Fruit fly (Drosophila melanogaster): Measurements from ENCODE around the gene Arp6.
A peak's percentile ranks its signal among the peaks of the same experiment; 100 is the strongest.

Gene Arp6

DNA sequence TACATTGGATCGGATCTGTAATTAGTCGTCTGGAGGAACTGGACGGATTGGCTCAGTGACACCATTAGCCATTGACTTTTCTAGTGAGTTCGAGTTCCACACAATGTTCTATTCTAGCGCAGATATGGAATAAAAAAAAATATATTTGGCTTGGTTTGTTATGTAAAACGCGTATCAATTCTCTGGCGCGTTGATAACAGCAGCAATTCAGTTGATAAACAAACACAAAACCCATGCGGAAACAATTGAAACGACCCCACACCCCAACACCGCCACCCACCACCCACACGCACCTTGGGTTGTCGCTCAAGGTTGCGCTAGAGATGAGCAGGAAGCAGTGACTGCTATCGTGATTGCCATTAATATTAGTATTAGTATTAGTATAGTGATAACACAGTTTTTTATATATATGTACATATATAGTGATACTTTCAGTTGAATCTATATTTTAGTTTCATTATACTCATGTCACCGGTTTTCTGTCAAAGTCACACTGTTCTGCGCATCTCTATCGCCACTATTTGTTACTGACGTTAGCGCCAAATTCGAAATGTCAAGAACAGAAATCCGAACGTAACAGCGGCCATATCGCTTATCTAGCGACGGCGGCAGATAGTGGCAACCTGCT, 39.2 kb downstream of the Arp6 start:
- TF ChIP-seq HLH106 (tag; optimal IDR thresholded peaks at IDR 0.05) (peak; percentile 88), Rel (GFP tag; optimal IDR thresholded peaks at IDR 0.05) (peak; percentile 69), Rel (tag; optimal IDR thresholded peaks at IDR 0.05) (peak; percentile 43), Dif (GFP tag; optimal IDR thresholded peaks at IDR 0.05; ENCODE audit: partially characterized antibody) (no peak), dl (GFP tag; optimal IDR thresholded peaks at IDR 0.05; ENCODE audit: insufficient read depth in 1 of 2, partially characterized antibody in 2 of 2) (no peak), jim (GFP tag; optimal IDR thresholded peaks at IDR 0.05) (no peak), lola (GFP tag; optimal IDR thresholded peaks at IDR 0.05) (no peak), sv (GFP tag; optimal IDR thresholded peaks at IDR 0.05) (peak; percentile 77), usp (GFP tag; optimal IDR thresholded peaks at IDR 0.05) (no peak), GATAd (GFP tag; optimal IDR thresholded peaks at IDR 0.05) (no peak), h (GFP tag; optimal IDR thresholded peaks at IDR 0.05) (peak; percentile 90), foxo (GFP tag; optimal IDR thresholded peaks at IDR 0.05) (peak in 1 of 2 experiments; percentile 95), CG9705 (GFP tag; optimal IDR thresholded peaks at IDR 0.05) (peak; percentile 70), brk (GFP tag; optimal IDR thresholded peaks at IDR 0.05) (no peak), Vsx2 (GFP tag; optimal IDR thresholded peaks at IDR 0.05; ENCODE audit: partially characterized antibody) (no peak), Dfd (GFP tag; optimal IDR thresholded peaks at IDR 0.05) (no peak), Abd-B (GFP tag; optimal IDR thresholded peaks at IDR 0.05) (no peak), CG32264 (GFP tag; optimal IDR thresholded peaks at IDR 0.05) (peak; percentile 20), Myc (optimal IDR thresholded peaks at IDR 0.05) (peak; percentile 59), woc (GFP tag; optimal IDR thresholded peaks at IDR 0.05) (peak; percentile 33), br (GFP tag; optimal IDR thresholded peaks at IDR 0.05) (peak; percentile 70), Hr78 (GFP tag; optimal IDR thresholded peaks at IDR 0.05) (no peak), Jra (GFP tag; optimal IDR thresholded peaks at IDR 0.05) (peak; percentile 49), Mio (GFP tag; optimal IDR thresholded peaks at IDR 0.05) (no peak), OdsH (GFP tag; optimal IDR thresholded peaks at IDR 0.05) (peak; percentile 84), pan (optimal IDR thresholded peaks at IDR 0.05) (no peak), ey (GFP tag; optimal IDR thresholded peaks at IDR 0.05) (peak; percentile 61), fru (GFP tag; optimal IDR thresholded peaks at IDR 0.05) (peak; percentile 87), Sp1 (GFP tag; optimal IDR thresholded peaks at IDR 0.05) (peak; percentile 88), sage (GFP tag; optimal IDR thresholded peaks at IDR 0.05) (peak; percentile 74), rgr (GFP tag; optimal IDR thresholded peaks at IDR 0.05) (peak; percentile 92), Hnf4 (GFP tag; optimal IDR thresholded peaks at IDR 0.05) (peak; percentile 71), N (GFP tag; optimal IDR thresholded peaks at IDR 0.05) (no peak), CrebA (GFP tag; optimal IDR thresholded peaks at IDR 0.05; ENCODE audit: borderline replicate concordance) (no peak), psq (GFP tag; optimal IDR thresholded peaks at IDR 0.05) (peak; percentile 73), dmrt93B (GFP tag; optimal IDR thresholded peaks at IDR 0.05) (peak; percentile 85), Hr83 (GFP tag; optimal IDR thresholded peaks at IDR 0.05; ENCODE audit: poor library complexity, severe bottlenecking) (no peak), dsf (GFP tag; optimal IDR thresholded peaks at IDR 0.05; ENCODE audit: borderline replicate concordance) (no peak), tai (GFP tag; optimal IDR thresholded peaks at IDR 0.05) (no peak)

- TF ChIP-seq Dif (GFP tag; optimal IDR thresholded peaks at IDR 0.05; ENCODE audit: partially characterized antibody) (no peak), Myc (optimal IDR thresholded peaks at IDR 0.05) (peak; percentile 93), Jra (GFP tag; optimal IDR thresholded peaks at IDR 0.05) (no peak), HLH106 (tag; optimal IDR thresholded peaks at IDR 0.05) (peak; percentile 31), CG9705 (GFP tag; optimal IDR thresholded peaks at IDR 0.05) (no peak), ey (GFP tag; optimal IDR thresholded peaks at IDR 0.05) (peak; percentile 14), woc (GFP tag; optimal IDR thresholded peaks at IDR 0.05) (peak; percentile 55), CrebA (GFP tag; optimal IDR thresholded peaks at IDR 0.05; ENCODE audit: borderline replicate concordance) (no peak)
These were observed 39.9 kb downstream of the Arp6 start, which contains the start of gene CG8128 for dm6 chrX:15696854-15697540. TSS of gene CG8128 (plus strand) at chrX:15697494.
